Fruit fly (Drosophila melanogaster): ENCODE data around the gene CG11663.

The CG11663 gene

dm6 chrX:900725-901345 lies 6.6 kb downstream of the CG11663 start (continued):
- no peak for TF ChIP-seq gt (GFP tag; IDR thresholded peaks at IDR 0.05)
- TF ChIP-seq fd102C (GFP tag; optimal IDR thresholded peaks at IDR 0.05): peak; percentile 17
- TF ChIP-seq prd (optimal IDR thresholded peaks at IDR 0.05): no peak
- TF ChIP-seq prd (GFP tag; IDR thresholded peaks at IDR 0.05): peak; percentile 86
- TF ChIP-seq CG12219 (GFP tag; optimal IDR thresholded peaks at IDR 0.05): peak; percentile 80
- TF ChIP-seq CoRest (tag; optimal IDR thresholded peaks at IDR 0.05): peak; percentile 79
- TF ChIP-seq ttk (GFP tag; IDR thresholded peaks at IDR 0.05): peak; percentile 83
- peak; percentile 69 for TF ChIP-seq gcm (GFP tag; optimal IDR thresholded peaks at IDR 0.05)
- peak; percentile 48 for TF ChIP-seq CG3407 (GFP tag; optimal IDR thresholded peaks at IDR 0.05)
- TF ChIP-seq Dip2 (GFP tag; IDR thresholded peaks at IDR 0.05): no peak
- peak; percentile 83 for TF ChIP-seq H2.0 (GFP tag; IDR thresholded peaks at IDR 0.05)
- TF ChIP-seq mld (GFP tag; IDR thresholded peaks at IDR 0.05; ENCODE audit: partially characterized antibody): no peak
- peak; percentile 86 for TF ChIP-seq CG15269 (tag; optimal IDR thresholded peaks at IDR 0.05)
- TF ChIP-seq Ets65A (GFP tag): peak; percentile 98
- peak; percentile 98 for TF ChIP-seq Med (GFP tag)
- peak; percentile 43; the same call in 1 of the 2 replicates for TF ChIP-seq MBD-R2 (GFP tag; IDR thresholded peaks at IDR 0.05)
- peak; percentile 61 for TF ChIP-seq BtbVII (GFP tag; optimal IDR thresholded peaks at IDR 0.05)
- peak; percentile 10 for TF ChIP-seq MESR4 (GFP tag; optimal IDR thresholded peaks at IDR 0.05)
- no peak for TF ChIP-seq grn (GFP tag; optimal IDR thresholded peaks at IDR 0.05)
- peak; percentile 54 for TF ChIP-seq CG4707 (GFP tag; optimal IDR thresholded peaks at IDR 0.05)
- peak; percentile 42 for TF ChIP-seq fu2 (GFP tag; optimal IDR thresholded peaks at IDR 0.05)
- no peak for TF ChIP-seq cas (GFP tag; IDR thresholded peaks at IDR 0.05)
- peak; percentile 84 for TF ChIP-seq pum (GFP tag; optimal IDR thresholded peaks at IDR 0.05)
- no peak for TF ChIP-seq kni (GFP tag; optimal IDR thresholded peaks at IDR 0.05)
- TF ChIP-seq Fer2 (tag; optimal IDR thresholded peaks at IDR 0.05): peak; percentile 49
- no peak for TF ChIP-seq cad (GFP tag; optimal IDR thresholded peaks at IDR 0.05)
- TF ChIP-seq Blimp-1 (GFP tag; optimal IDR thresholded peaks at IDR 0.05): peak; percentile 75
- TF ChIP-seq D (optimal IDR thresholded peaks at IDR 0.05): no peak
- peak; percentile 51 for TF ChIP-seq D (GFP tag; optimal IDR thresholded peaks at IDR 0.05)
- peak; percentile 80 for TF ChIP-seq CG17361 (GFP tag; IDR thresholded peaks at IDR 0.05)
- peak; percentile 66 for TF ChIP-seq CG1024 (GFP tag; IDR thresholded peaks at IDR 0.05)
- no peak for TF ChIP-seq tna (GFP tag; IDR thresholded peaks at IDR 0.05; ENCODE audit: partially characterized antibody)
- peak; percentile 33; the same call in 1 of the 2 replicates for TF ChIP-seq Adf1 (GFP tag; IDR thresholded peaks at IDR 0.05)
- TF ChIP-seq pan (optimal IDR thresholded peaks at IDR 0.05): no peak
- peak in 1 of 2 experiments; percentile 84 for TF ChIP-seq pan (GFP tag; optimal IDR thresholded peaks at IDR 0.05 in 1 of 2, IDR thresholded peaks at IDR 0.05 in 1 of 2)
- no peak for TF ChIP-seq CG6791 (GFP tag; IDR thresholded peaks at IDR 0.05; ENCODE audit: partially characterized antibody)
- peak; percentile 39 for TF ChIP-seq CG13123 (GFP tag; optimal IDR thresholded peaks at IDR 0.05)
- peak; percentile 61 for TF ChIP-seq CG11085 (GFP tag; IDR thresholded peaks at IDR 0.05)
- TF ChIP-seq HLH54F (GFP tag; optimal IDR thresholded peaks at IDR 0.05): peak; percentile 77
- TF ChIP-seq eyg (GFP tag; optimal IDR thresholded peaks at IDR 0.05): peak; percentile 38
- peak; percentile 84 for TF ChIP-seq Xrp1 (GFP tag; IDR thresholded peaks at IDR 0.05)
- TF ChIP-seq E2f1 (GFP tag; IDR thresholded peaks at IDR 0.05): peak; percentile 81
- TF ChIP-seq CG14050 (GFP tag; IDR thresholded peaks at IDR 0.05): peak; percentile 64
- TF ChIP-seq gro (GFP tag; optimal IDR thresholded peaks at IDR 0.05): peak; percentile 78
- peak; percentile 95 for TF ChIP-seq row (GFP tag; IDR thresholded peaks at IDR 0.05)
- TF ChIP-seq CG4404 (GFP tag; IDR thresholded peaks at IDR 0.05): peak; percentile 56
- peak; percentile 60 for TF ChIP-seq CG11723 (GFP tag; optimal IDR thresholded peaks at IDR 0.05)
- peak; percentile 63 for TF ChIP-seq bcd (GFP tag; optimal IDR thresholded peaks at IDR 0.05)
- peak; percentile 56 for TF ChIP-seq CG18011 (GFP tag; optimal IDR thresholded peaks at IDR 0.05)
- peak; percentile 87 for TF ChIP-seq zfh1 (GFP tag; IDR thresholded peaks at IDR 0.05)
- peak; percentile 75 for TF ChIP-seq CG10366 (GFP tag; IDR thresholded peaks at IDR 0.05)
